Worm (Caenorhabditis elegans): Measurements from ENCODE around the gene K02D10.1.

DNA sequence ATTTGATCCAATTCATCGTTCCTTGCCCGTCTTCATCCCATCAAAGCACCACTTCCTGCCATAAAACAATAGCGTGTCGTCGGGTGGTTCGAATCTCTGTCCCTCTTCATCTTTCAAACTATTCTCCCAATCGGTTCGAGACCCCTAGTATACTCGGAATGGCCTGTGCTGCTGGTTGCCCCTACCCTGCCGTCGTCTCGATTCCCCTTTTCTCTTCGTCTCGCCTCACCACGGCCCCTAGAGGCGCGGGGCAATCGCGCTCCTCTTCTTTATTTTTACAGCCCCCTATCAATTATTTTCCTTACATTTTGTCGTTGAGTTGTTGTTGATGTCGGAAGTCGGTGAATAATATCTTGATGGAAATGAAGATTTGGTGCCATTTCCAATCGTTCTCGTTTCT is 19.4 kb downstream of the K02D10.1 start:
- TF ChIP-seq lin-15B (tag; optimal IDR thresholded peaks at IDR 0.05) (no peak), lin-39 (tag; optimal IDR thresholded peaks at IDR 0.05) (no peak), unc-62 (GFP tag; optimal IDR thresholded peaks at IDR 0.05 in 1 of 2) (no peak), unc-62 (tag; optimal IDR thresholded peaks at IDR 0.05) (no peak), vab-7 (GFP tag; IDR thresholded peaks at IDR 0.05) (no peak)
